Fruit fly (Drosophila melanogaster): ENCODE data around the gene CG11811.

DNA sequence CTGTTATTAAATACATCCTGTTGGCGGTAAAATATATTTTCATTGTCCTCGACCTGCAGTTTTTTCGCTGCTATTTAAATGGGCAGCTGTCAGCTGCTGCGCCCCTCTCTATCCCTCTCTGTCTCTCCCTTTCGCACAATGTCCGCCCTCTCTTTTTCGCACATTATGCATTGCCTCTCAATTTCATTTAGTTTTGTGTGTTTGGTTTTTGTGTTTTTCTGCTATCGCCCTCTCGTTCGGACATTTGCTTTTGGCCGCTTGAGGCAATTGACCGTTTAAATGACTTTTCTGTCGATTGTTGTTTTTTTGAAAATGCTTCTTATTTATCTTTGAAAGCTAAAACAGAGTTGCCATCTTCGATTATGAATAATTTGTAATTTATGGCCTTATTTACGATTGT is 15.9 kb upstream of the CG11811 start:
- TF ChIP-seq h (optimal IDR thresholded peaks at IDR 0.05) (no peak), Sin3A (optimal IDR thresholded peaks at IDR 0.05) (no peak), ttk (optimal IDR thresholded peaks at IDR 0.05) (no peak), insv (optimal IDR thresholded peaks at IDR 0.05) (no peak), Myc (optimal IDR thresholded peaks at IDR 0.05) (no peak), psq (optimal IDR thresholded peaks at IDR 0.05) (no peak)

Data from Kc167 (cell line).